Worm (Caenorhabditis elegans) whole organism, late embryonic: ENCODE measurements around the gene C17G1.14.

ENCODE experiments used
- T23F11.4 ChIP-seq: fragments of 200-800 bp; sonication (Bioruptor generic); optimal IDR thresholded peaks from 2 replicates; lab custom pipeline; 2018; ENCODE audit warnings: mild to moderate bottlenecking, missing genetic modification characterization, missing compliant biosample characterization
- ceh-24 ChIP-seq: sonication (generic microtip); optimal IDR thresholded peaks from 2 replicates; lab custom pipeline; 2016; ENCODE audit warnings: mild to moderate bottlenecking, missing genetic modification characterization, missing compliant biosample characterization
- ceh-6 ChIP-seq: fragments of 200-800 bp; sonication (Bioruptor generic); optimal IDR thresholded peaks from 2 replicates; lab custom pipeline; 2018; ENCODE audit warnings: mild to moderate bottlenecking, missing genetic modification characterization, missing compliant biosample characterization
- fkh-10 ChIP-seq: fragments of 150-350 bp; optimal IDR thresholded peaks from 2 replicates; lab custom pipeline; 2014; ENCODE audit warnings: missing biosample characterization, missing genetic modification reagents, missing genetic modification characterization
- hlh-15 ChIP-seq: sonication (generic microtip); optimal IDR thresholded peaks from 2 replicates; lab custom pipeline; 2016; ENCODE audit warnings: missing genetic modification characterization, missing compliant biosample characterization
- madf-2 ChIP-seq: sonication (generic microtip); optimal IDR thresholded peaks from 2 replicates; lab custom pipeline; 2017; ENCODE audit warnings: missing genetic modification characterization, missing compliant biosample characterization
- nfya-1 ChIP-seq: sonication (generic microtip); optimal IDR thresholded peaks from 2 replicates; lab custom pipeline; 2017; ENCODE audit warnings: missing genetic modification characterization, mild to moderate bottlenecking, missing compliant biosample characterization, antibody characterized with exemption, moderate library complexity
- nhr-232 ChIP-seq: sonication (generic microtip); optimal IDR thresholded peaks from 2 replicates; lab custom pipeline; 2016; ENCODE audit warnings: missing genetic modification characterization, missing compliant biosample characterization
- pag-3 ChIP-seq: sonication (generic microtip); optimal IDR thresholded peaks from 2 replicates; lab custom pipeline; 2016; ENCODE audit warnings: missing compliant biosample characterization, missing genetic modification characterization, borderline replicate concordance
- pha-4 ChIP-seq: fragments of 150-350 bp; optimal IDR thresholded peaks from 2 replicates; lab custom pipeline; 2018; ENCODE audit warnings: missing biosample characterization, missing genetic modification reagents, missing genetic modification characterization
- pros-1 ChIP-seq: fragments of 150-350 bp; optimal IDR thresholded peaks from 2 replicates; lab custom pipeline; 2014; ENCODE audit warnings: missing biosample characterization, missing genetic modification reagents, missing genetic modification characterization
- sdc-2 ChIP-seq: sonication (generic microtip); optimal IDR thresholded peaks from 2 replicates; lab custom pipeline; 2016; ENCODE audit warnings: missing genotype, missing genetic modification characterization, missing compliant biosample characterization
- zip-5 ChIP-seq: sonication (generic microtip); optimal IDR thresholded peaks from 2 replicates; lab custom pipeline; 2016; ENCODE audit warnings: missing genetic modification characterization, missing compliant biosample characterization

ce11 chrX:9924962-9925361 is 13.7 kb upstream of the C17G1.14 start, which contains the start of gene ugt-23:
- no peak for TF ChIP-seq zip-5 (tag; lab: Kevin White, UChicago)
- TF ChIP-seq fkh-10, result no peak
- TF ChIP-seq pros-1 (tag; lab: Kevin White, UChicago), result no peak
- TF ChIP-seq ceh-6 (GFP tag; lab: Kevin White, UChicago), result no peak
- TF ChIP-seq nhr-232 (tag; lab: Kevin White, UChicago), result no peak
- no peak for TF ChIP-seq pha-4 (tag; lab: Kevin White, UChicago)
- TF ChIP-seq nfya-1 (tag; lab: Kevin White, UChicago), result no peak
- TF ChIP-seq pag-3 (tag; lab: Kevin White, UChicago), result no peak
- no peak for TF ChIP-seq hlh-15 (tag; lab: Kevin White, UChicago)
- no peak for TF ChIP-seq ceh-24 (tag; lab: Kevin White, UChicago)
- no peak for TF ChIP-seq T23F11.4
- TF ChIP-seq sdc-2, result no peak
- no peak for TF ChIP-seq madf-2 (tag; lab: Kevin White, UChicago)
